Fruit fly (Drosophila melanogaster): ENCODE measurements around the gene CG11537.

The CG11537 gene

dm6 chr3L:3078398-3079155, 64.7 kb downstream of the CG11537 start (continued):
- TF ChIP-seq bbx (GFP tag; IDR thresholded peaks at IDR 0.05; ENCODE audit: partially characterized antibody) (no peak), CG13123 (GFP tag; optimal IDR thresholded peaks at IDR 0.05) (no peak), CG6854 (GFP tag; optimal IDR thresholded peaks at IDR 0.05) (no peak), CTCF (GFP tag; optimal IDR thresholded peaks at IDR 0.05) (no peak), zf30C (GFP tag; optimal IDR thresholded peaks at IDR 0.05) (no peak)

All from whole organism, embryonic.